Fruit fly (Drosophila melanogaster): ENCODE data around the gene CG1105.

The CG1105 gene

dm6 chr3R:7111206-7111858 lies 44.4 kb upstream of the CG1105 start (continued):
- TF ChIP-seq Poxn (GFP tag; IDR thresholded peaks at IDR 0.05) = no peak
- TF ChIP-seq sens (GFP tag) = peak; percentile 30

dm6 chr3R:7109760-7110303 lies 42.9 kb upstream of the CG1105 start:
- no peak for TF ChIP-seq danr (GFP tag; IDR thresholded peaks at IDR 0.05)
- peak; percentile 19 for TF ChIP-seq ac (GFP tag; optimal IDR thresholded peaks at IDR 0.05)
- TF ChIP-seq CG3407 (GFP tag; optimal IDR thresholded peaks at IDR 0.05) = no peak
- TF ChIP-seq p53 (GFP tag; optimal IDR thresholded peaks at IDR 0.05) = no peak
- no peak for TF ChIP-seq Hr78 (GFP tag; optimal IDR thresholded peaks at IDR 0.05)
- TF ChIP-seq pho (GFP tag; optimal IDR thresholded peaks at IDR 0.05) = no peak
- no peak for TF ChIP-seq CG6791 (GFP tag; IDR thresholded peaks at IDR 0.05; ENCODE audit: partially characterized antibody)
- no peak for TF ChIP-seq CG4282 (GFP tag; optimal IDR thresholded peaks at IDR 0.05)
- peak; percentile 71 for TF ChIP-seq yki (optimal IDR thresholded peaks at IDR 0.05)
- no peak for TF ChIP-seq gem (tag; optimal IDR thresholded peaks at IDR 0.05)
- TF ChIP-seq crp (GFP tag; optimal IDR thresholded peaks at IDR 0.05) = no peak
- TF ChIP-seq CG4730 (GFP tag; IDR thresholded peaks at IDR 0.05) = no peak
- TF ChIP-seq CG2116 (GFP tag; optimal IDR thresholded peaks at IDR 0.05) = no peak
- peak; percentile 54 for TF ChIP-seq gcm (GFP tag; optimal IDR thresholded peaks at IDR 0.05)
- TF ChIP-seq Tbp (GFP tag; optimal IDR thresholded peaks at IDR 0.05) = no peak
- peak; percentile 70 for TF ChIP-seq CG17385 (GFP tag; optimal IDR thresholded peaks at IDR 0.05)
- TF ChIP-seq CG18619 (GFP tag; optimal IDR thresholded peaks at IDR 0.05) = no peak
- TF ChIP-seq Aef1 (GFP tag; IDR thresholded peaks at IDR 0.05) = no peak
- TF ChIP-seq Spps (tag; optimal IDR thresholded peaks at IDR 0.05) = no peak
- TF ChIP-seq ab (GFP tag; optimal IDR thresholded peaks at IDR 0.05) = no peak
- TF ChIP-seq Dll (GFP tag; IDR thresholded peaks at IDR 0.05; ENCODE audit: partially characterized antibody) = 0 out of 4 replicates have a peak, but pooled peaks have one; percentile 20
- TF ChIP-seq Bteb2 (GFP tag; optimal IDR thresholded peaks at IDR 0.05) = no peak
- TF ChIP-seq nmo (GFP tag; optimal IDR thresholded peaks at IDR 0.05) = no peak
- no peak for TF ChIP-seq CG17328 (GFP tag; IDR thresholded peaks at IDR 0.05)
- no peak for TF ChIP-seq gcm2 (GFP tag; optimal IDR thresholded peaks at IDR 0.05)
- no peak for TF ChIP-seq sr (GFP tag; IDR thresholded peaks at IDR 0.05)
- no peak for TF ChIP-seq CG14860 (GFP tag; IDR thresholded peaks at IDR 0.05; ENCODE audit: partially characterized antibody)
- no peak for TF ChIP-seq Dek (tag; optimal IDR thresholded peaks at IDR 0.05)
- TF ChIP-seq Vsx1 (GFP tag; optimal IDR thresholded peaks at IDR 0.05) = no peak
- no peak for TF ChIP-seq Doc2 (GFP tag; IDR thresholded peaks at IDR 0.05)
- peak; percentile 81 to 96 for TF ChIP-seq Trl (optimal IDR thresholded peaks at IDR 0.05)
- no peak for TF ChIP-seq Trl (GFP tag; optimal IDR thresholded peaks at IDR 0.05)
- no peak for TF ChIP-seq CG12299 (tag; optimal IDR thresholded peaks at IDR 0.05)
- no peak for TF ChIP-seq CG10543 (GFP tag; optimal IDR thresholded peaks at IDR 0.05)
- TF ChIP-seq Neu2 (GFP tag; optimal IDR thresholded peaks at IDR 0.05; ENCODE audit: borderline replicate concordance) = no peak
- no peak for TF ChIP-seq CG11456 (GFP tag; IDR thresholded peaks at IDR 0.05)
- no peak for TF ChIP-seq Hr51 (GFP tag; optimal IDR thresholded peaks at IDR 0.05)
- TF ChIP-seq CG3995 (GFP tag; optimal IDR thresholded peaks at IDR 0.05) = no peak
- TF ChIP-seq Xbp1 (GFP tag; optimal IDR thresholded peaks at IDR 0.05) = no peak
- TF ChIP-seq Rx (GFP tag; IDR thresholded peaks at IDR 0.05) = no peak
- TF ChIP-seq CG7745 (tag; optimal IDR thresholded peaks at IDR 0.05) = no peak
- peak; percentile 25 for TF ChIP-seq sqz (GFP tag; optimal IDR thresholded peaks at IDR 0.05)
- no peak for TF ChIP-seq Dref (GFP tag; IDR thresholded peaks at IDR 0.05)
- peak; percentile 49 for TF ChIP-seq CG1832 (GFP tag; optimal IDR thresholded peaks at IDR 0.05)
- TF ChIP-seq inv (GFP tag; IDR thresholded peaks at IDR 0.05; ENCODE audit: partially characterized antibody) = no peak
- TF ChIP-seq CG17361 (GFP tag; IDR thresholded peaks at IDR 0.05) = no peak
